Worm (Caenorhabditis elegans): Measurements from ENCODE around the gene mdt-15.

The mdt-15 gene

DNA sequence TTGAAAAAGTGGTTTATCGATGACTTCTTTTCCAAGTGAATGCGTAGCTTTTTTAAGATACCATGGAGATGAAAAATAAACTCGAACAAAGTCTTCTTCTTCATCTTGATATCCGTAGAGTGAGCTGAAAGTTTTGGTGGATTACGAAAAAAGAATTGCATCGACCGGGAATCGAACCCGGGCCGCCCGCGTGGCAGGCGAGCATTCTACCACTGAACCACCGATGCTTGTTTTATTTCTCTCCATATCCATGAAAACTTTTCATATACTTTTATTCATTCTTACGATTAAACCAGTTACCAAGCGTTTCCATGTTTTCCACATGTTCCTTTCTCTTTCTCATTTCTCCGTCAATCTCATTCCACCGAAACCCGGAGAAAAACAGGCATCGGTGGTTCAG is 51.5 kb downstream of the mdt-15 start:
- TF ChIP-seq W03F9.2 (tag; optimal IDR thresholded peaks at IDR 0.05) (no peak), dao-5 (tag; optimal IDR thresholded peaks at IDR 0.05) (no peak), him-1 (tag; optimal IDR thresholded peaks at IDR 0.05) (no peak)

Data from whole organism, L4/young adult.